Fruit fly (Drosophila melanogaster) whole organism, adult: Measurements from ENCODE around the gene Kdm3.

Experiments
- CG7101 ChIP-seq: fragments of 200-800 bp; sonication (Bioruptor generic); optimal IDR thresholded peaks from 2 replicates; lab custom pipeline; 2018; ENCODE audit warnings: missing biosample characterization, mild to moderate bottlenecking, missing genetic modification characterization, moderate library complexity
- toe ChIP-seq: fragments of 200-800 bp; sonication (Bioruptor generic); optimal IDR thresholded peaks from 2 replicates; lab custom pipeline; 2016; ENCODE audit warnings: missing biosample characterization, missing genetic modification characterization

- TF ChIP-seq CG7101 (tag; lab: Kevin White, UChicago): peak; percentile 25
- TF ChIP-seq toe: peak; percentile 34
Observed at dm6 chr3R:9493627-9494626, 21.9 kb upstream of the Kdm3 start, which contains the start of gene CG16779.
